Worm (Caenorhabditis elegans) whole organism, late embryonic: Measurements from ENCODE around the gene C46C2.3.

ENCODE experiments used
- Y22D7AL.16 ChIP-seq: sonication (generic microtip); optimal IDR thresholded peaks from 2 replicates; lab custom pipeline; 2016; ENCODE audit warnings: missing genetic modification characterization, missing compliant biosample characterization
- ama-1 ChIP-seq: fragments of 150-350 bp; optimal IDR thresholded peaks from 2 replicates; lab custom pipeline; 2014
- ceh-19 ChIP-seq: fragments of 200-800 bp; sonication (Bioruptor generic); optimal IDR thresholded peaks from 2 replicates; lab custom pipeline; 2018; ENCODE audit warnings: mild to moderate bottlenecking, missing genetic modification characterization, missing compliant biosample characterization
- elt-2 ChIP-seq: sonication (generic microtip); optimal IDR thresholded peaks from 2 replicates; lab custom pipeline; 2016; ENCODE audit warnings: missing genetic modification reagents, missing genetic modification characterization, missing compliant biosample characterization
- ets-4 ChIP-seq: sonication (generic microtip); optimal IDR thresholded peaks from 2 replicates; lab custom pipeline; 2016; ENCODE audit warnings: missing genetic modification characterization, missing compliant biosample characterization
- fax-1 ChIP-seq: sonication (generic microtip); optimal IDR thresholded peaks from 2 replicates; lab custom pipeline; 2016; ENCODE audit warnings: missing genotype, missing genetic modification characterization, missing compliant biosample characterization
- fkh-10 ChIP-seq: fragments of 150-350 bp; optimal IDR thresholded peaks from 2 replicates; lab custom pipeline; 2014; ENCODE audit warnings: missing biosample characterization, missing genetic modification reagents, missing genetic modification characterization
- lin-11 ChIP-seq: fragments of 200-800 bp; sonication (Bioruptor generic); optimal IDR thresholded peaks from 2 replicates; lab custom pipeline; 2018; ENCODE audit warnings: mild to moderate bottlenecking, missing genetic modification characterization, missing compliant biosample characterization
- nhr-232 ChIP-seq: sonication (generic microtip); optimal IDR thresholded peaks from 2 replicates; lab custom pipeline; 2016; ENCODE audit warnings: missing genetic modification characterization, missing compliant biosample characterization
- pha-2 ChIP-seq: sonication (generic microtip); optimal IDR thresholded peaks from 2 replicates; lab custom pipeline; 2017; ENCODE audit warnings: mild to moderate bottlenecking, missing genetic modification characterization, missing compliant biosample characterization
- pha-4 ChIP-seq: fragments of 150-350 bp; optimal IDR thresholded peaks from 2 replicates; lab custom pipeline; 2018; ENCODE audit warnings: missing biosample characterization, missing genetic modification reagents, missing genetic modification characterization
- tbx-2 ChIP-seq: sonication (generic microtip); optimal IDR thresholded peaks from 2 replicates; lab custom pipeline; 2016; ENCODE audit warnings: missing genetic modification characterization, missing compliant biosample characterization
- unc-55 ChIP-seq: sonication (generic microtip); optimal IDR thresholded peaks from 2 replicates; lab custom pipeline; 2017; ENCODE audit warnings: missing biosample characterization, missing genetic modification reagents, missing genetic modification characterization
- ztf-16 ChIP-seq: sonication (generic microtip); optimal IDR thresholded peaks from 2 replicates; lab custom pipeline; 2017; ENCODE audit warnings: missing genetic modification characterization, missing compliant biosample characterization

- TF ChIP-seq tbx-2 (tag; lab: Kevin White, UChicago) (peak; percentile 74), pha-2 (tag; lab: Kevin White, UChicago) (no peak), lin-11 (no peak), ama-1 (lab: Kevin White, UChicago) (no peak), ztf-16 (tag; lab: Kevin White, UChicago) (no peak), fkh-10 (GFP tag; lab: Kevin White, UChicago) (no peak), ets-4 (tag; lab: Kevin White, UChicago) (no peak), elt-2 (tag; lab: Kevin White, UChicago) (no peak), unc-55 (GFP tag; lab: Kevin White, UChicago) (no peak), Y22D7AL.16 (no peak), ceh-19 (GFP tag; lab: Kevin White, UChicago) (no peak), pha-4 (tag; lab: Kevin White, UChicago) (no peak), nhr-232 (tag; lab: Kevin White, UChicago) (no peak), fax-1 (tag; lab: Kevin White, UChicago) (no peak)
Measured at ce11 chrIV:9267581-9267980, 42.7 kb downstream of the C46C2.3 start.
